Fruit fly (Drosophila melanogaster) whole organism, prepupa: ENCODE data around the gene Zasp66.

Experiments used
- Blimp-1 ChIP-seq: fragments of 200-800 bp; sonication (Bioruptor generic); optimal IDR thresholded peaks from 3 replicates; lab custom pipeline; 2017; ENCODE audit warnings: missing biosample characterization, missing genetic modification characterization, mild to moderate bottlenecking, moderate library complexity, missing genetic modification reagents
- CG10669 ChIP-seq: fragments of 200-800 bp; sonication (Bioruptor generic); optimal IDR thresholded peaks from 3 replicates; lab custom pipeline; 2018; ENCODE audit warnings: missing biosample characterization, mild to moderate bottlenecking, missing genetic modification characterization, moderate library complexity
- CG11762 ChIP-seq: fragments of 200-800 bp; sonication (Bioruptor generic); optimal IDR thresholded peaks from 3 replicates; lab custom pipeline; 2016; ENCODE audit warnings: missing biosample characterization, missing genetic modification characterization; ENCODE audit not compliant: insufficient read depth
- CG11902 ChIP-seq: fragments of 200-800 bp; sonication (Bioruptor generic); optimal IDR thresholded peaks from 3 replicates; lab custom pipeline; 2016; ENCODE audit warnings: missing biosample characterization, missing genetic modification characterization
- CG1621 ChIP-seq: fragments of 200-800 bp; sonication (Bioruptor generic); optimal IDR thresholded peaks from 3 replicates; lab custom pipeline; 2018; ENCODE audit warnings: missing biosample characterization, mild to moderate bottlenecking, missing genetic modification characterization
- CG31627 ChIP-seq: fragments of 200-800 bp; sonication (Bioruptor generic); optimal IDR thresholded peaks from 3 replicates; lab custom pipeline; 2016; ENCODE audit warnings: missing biosample characterization, missing genetic modification characterization
- CG34406 ChIP-seq: fragments of 200-800 bp; sonication (Bioruptor generic); optimal IDR thresholded peaks from 3 replicates; lab custom pipeline; 2016; ENCODE audit warnings: missing biosample characterization, missing genetic modification characterization
- CG6163 ChIP-seq: fragments of 200-800 bp; sonication (Bioruptor generic); IDR thresholded peaks from 3 replicates; pipeline ENCODE4 v1.3.6; 2022; ENCODE audit warnings: missing biosample characterization, missing genetic modification characterization
- CG6792 ChIP-seq: fragments of 200-800 bp; sonication (Bioruptor generic); optimal IDR thresholded peaks from 3 replicates; lab custom pipeline; 2016; ENCODE audit warnings: missing biosample characterization, missing genetic modification characterization
- CG6808 ChIP-seq: fragments of 200-800 bp; sonication (Bioruptor generic); optimal IDR thresholded peaks from 3 replicates; lab custom pipeline; 2017; ENCODE audit warnings: missing biosample characterization, missing genetic modification characterization, mild to moderate bottlenecking, moderate library complexity, missing genetic modification reagents
- CG6854 ChIP-seq: fragments of 200-800 bp; sonication (Bioruptor generic); optimal IDR thresholded peaks from 2 replicates; lab custom pipeline; 2017; ENCODE audit warnings: missing biosample characterization, mild to moderate bottlenecking, missing genetic modification characterization
- CG7368 ChIP-seq: fragments of 200-800 bp; sonication (Bioruptor generic); optimal IDR thresholded peaks from 3 replicates; lab custom pipeline; 2016; ENCODE audit warnings: missing biosample characterization, missing genetic modification characterization
- CG8119 ChIP-seq: fragments of 200-800 bp; sonication (Bioruptor generic); IDR thresholded peaks from 3 replicates; pipeline ENCODE4 v1.3.6; 2022; ENCODE audit warnings: missing biosample characterization, missing genetic modification characterization
- CG8319 ChIP-seq: fragments of 200-800 bp; sonication (Bioruptor generic); optimal IDR thresholded peaks from 3 replicates; lab custom pipeline; 2016; ENCODE audit warnings: missing biosample characterization, missing genetic modification characterization
- CG8632 ChIP-seq: fragments of 200-800 bp; sonication (Bioruptor generic); optimal IDR thresholded peaks from 3 replicates; lab custom pipeline; 2016; ENCODE audit warnings: missing biosample characterization, missing genetic modification characterization
- Eip78C ChIP-seq: fragments of 200-800 bp; sonication (Bioruptor generic); peaks from one replicate; lab custom pipeline; 2016; ENCODE audit warnings: missing biosample characterization, missing genetic modification characterization
- Ets21C ChIP-seq: fragments of 200-800 bp; sonication (Bioruptor generic); optimal IDR thresholded peaks from 3 replicates; lab custom pipeline; 2016; ENCODE audit warnings: missing biosample characterization, missing genetic modification characterization
- Ets96B ChIP-seq: fragments of 200-800 bp; optimal IDR thresholded peaks from 2 replicates; lab custom pipeline; 2019; ENCODE audit warnings: missing biosample characterization, mild to moderate bottlenecking, missing genetic modification characterization, moderate library complexity
- Gug ChIP-seq: fragments of 200-800 bp; sonication (Bioruptor generic); IDR thresholded peaks from 2 replicates; pipeline ENCODE4 v1.3.6; 2022; ENCODE audit warnings: missing biosample characterization, missing genetic modification characterization
- Hr38 ChIP-seq: sonication (Bioruptor generic); optimal IDR thresholded peaks from 2 replicates; lab custom pipeline; 2016; ENCODE audit warnings: missing biosample characterization, missing genetic modification characterization
- Hr39 ChIP-seq: fragments of 200-800 bp; sonication (Bioruptor generic); optimal IDR thresholded peaks from 2 replicates; lab custom pipeline; 2016; ENCODE audit warnings: missing biosample characterization, missing genetic modification characterization
- Lpt ChIP-seq: fragments of 200-800 bp; sonication (Bioruptor generic); optimal IDR thresholded peaks from 3 replicates; lab custom pipeline; 2016; ENCODE audit warnings: missing biosample characterization, missing genetic modification characterization
- Met ChIP-seq: fragments of 200-800 bp; sonication (Bioruptor generic); optimal IDR thresholded peaks from 3 replicates; lab custom pipeline; 2016; ENCODE audit warnings: missing biosample characterization, missing genetic modification characterization
- Sox14 ChIP-seq: fragments of 200-800 bp; sonication (Bioruptor generic); optimal IDR thresholded peaks from 3 replicates; lab custom pipeline; 2016; ENCODE audit warnings: missing biosample characterization, missing genetic modification characterization
- achi ChIP-seq: fragments of 200-800 bp; sonication (Bioruptor generic); optimal IDR thresholded peaks from 3 replicates; lab custom pipeline; 2016; ENCODE audit warnings: missing biosample characterization, missing genetic modification characterization
- cyc ChIP-seq: fragments of 200-800 bp; sonication (Bioruptor generic); optimal IDR thresholded peaks from 3 replicates; lab custom pipeline; 2016; ENCODE audit warnings: missing biosample characterization, missing genetic modification characterization
- dsx ChIP-seq: fragments of 200-800 bp; optimal IDR thresholded peaks from 3 replicates; lab custom pipeline; 2019; ENCODE audit warnings: missing biosample characterization, mild to moderate bottlenecking, missing genetic modification characterization, moderate library complexity; ENCODE audit not compliant: poor library complexity, severe bottlenecking
- eg ChIP-seq: fragments of 200-800 bp; sonication (Bioruptor generic); IDR thresholded peaks from 3 replicates; pipeline ENCODE4 v1.3.6; 2022; ENCODE audit warnings: missing biosample characterization, missing genetic modification characterization
- pdm3 ChIP-seq: fragments of 200-800 bp; sonication (Bioruptor generic); optimal IDR thresholded peaks from 3 replicates; lab custom pipeline; 2016; ENCODE audit warnings: missing biosample characterization, missing genetic modification characterization
- salr ChIP-seq, 2 experiments: fragments of 200-800 bp; sonication (Bioruptor generic); optimal IDR thresholded peaks; 3 replicates each; lab custom pipeline; 2016 to 2018; ENCODE audit warnings: missing biosample characterization in 2 of 2, missing genetic modification characterization in 2 of 2, mild to moderate bottlenecking in 1 of 2
- spab ChIP-seq: fragments of 200-800 bp; sonication (Bioruptor generic); optimal IDR thresholded peaks from 2 replicates; lab custom pipeline; 2017; ENCODE audit warnings: missing biosample characterization, mild to moderate bottlenecking, missing genetic modification characterization, missing genetic modification reagents
- ss ChIP-seq, 2 experiments: fragments of 200-800 bp; sonication (Bioruptor generic); optimal IDR thresholded peaks; 2 replicates in 1 of 2; 3 replicates in 1 of 2; lab custom pipeline; 2017 to 2018; ENCODE audit warnings: mild to moderate bottlenecking in 2 of 2, missing biosample characterization in 2 of 2, missing genetic modification characterization in 2 of 2, moderate library complexity in 1 of 2
- svp ChIP-seq: fragments of 200-800 bp; sonication (Bioruptor generic); peaks from one replicate; lab custom pipeline; 2016; ENCODE audit warnings: missing biosample characterization, missing genetic modification characterization
- vri ChIP-seq: fragments of 200-800 bp; sonication (Bioruptor generic); optimal IDR thresholded peaks from 3 replicates; lab custom pipeline; 2016; ENCODE audit warnings: missing biosample characterization, mild to moderate bottlenecking, missing genetic modification characterization

Zasp66 gene

DNA sequence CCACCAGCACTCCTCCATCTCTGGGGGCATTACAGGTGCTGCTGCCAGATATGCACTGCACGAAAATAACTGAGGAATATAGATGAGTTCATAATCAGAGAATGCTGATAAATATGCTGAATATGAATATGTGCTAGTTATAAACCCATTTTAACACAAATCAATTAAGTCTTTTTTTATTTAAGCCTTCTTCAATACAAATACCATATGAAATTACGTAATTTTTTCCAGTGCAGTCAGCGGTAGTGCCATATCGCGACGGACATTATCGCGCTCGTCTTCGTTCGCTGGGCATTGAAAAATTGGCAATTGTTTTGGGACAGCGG is 33.2 kb downstream of the Zasp66 start (continued):
- peak; percentile 90 for TF ChIP-seq CG6792 (GFP tag; lab: Kevin White, UChicago)
- TF ChIP-seq CG34406 (GFP tag; lab: Kevin White, UChicago), result peak; percentile 87
- peak; percentile 79 for TF ChIP-seq achi (GFP tag; lab: Kevin White, UChicago)
- TF ChIP-seq CG7368 (GFP tag; lab: Kevin White, UChicago), result peak; percentile 89
- TF ChIP-seq spab (GFP tag; lab: Kevin White, UChicago), result peak; percentile 86
- peak; percentile 52; the same call in 2 of the 3 replicates for TF ChIP-seq CG8119 (GFP tag; lab: Robert Waterston, UW)
- TF ChIP-seq Ets96B (tag; lab: Kevin White, UChicago), result peak; percentile 91
- TF ChIP-seq CG8319, result peak; percentile 77
- peak; percentile 88 for TF ChIP-seq CG6808
- TF ChIP-seq CG11762, result peak; percentile 86
- TF ChIP-seq Blimp-1, result peak; percentile 53
- TF ChIP-seq Lpt (GFP tag; lab: Kevin White, UChicago), result no peak
- peak; percentile 87 for TF ChIP-seq CG8632 (GFP tag; lab: Kevin White, UChicago)
- peak; percentile 82 for TF ChIP-seq pdm3 (GFP tag; lab: Kevin White, UChicago)
- TF ChIP-seq CG6163 (GFP tag; lab: Robert Waterston, UW), result peak; percentile 89
- peak; percentile 36; the same call in 1 of the 2 replicates for TF ChIP-seq Gug (GFP tag; lab: Robert Waterston, UW)
- TF ChIP-seq ss (GFP tag; optimal IDR thresholded peaks at IDR 0.05; lab: Kevin White, UChicago), result peak; percentile 81 to 93
- peak; percentile 86 for TF ChIP-seq Hr39 (GFP tag; lab: Kevin White, UChicago)
- TF ChIP-seq vri (GFP tag; lab: Kevin White, UChicago), result peak; percentile 72
- TF ChIP-seq Hr38, result no peak
- TF ChIP-seq Ets21C (GFP tag; lab: Kevin White, UChicago), result peak; percentile 79
- TF ChIP-seq Met (GFP tag; lab: Kevin White, UChicago), result peak; percentile 86
- peak; percentile 60 for TF ChIP-seq CG6854 (GFP tag; lab: Kevin White, UChicago)
- peak; percentile 90 for TF ChIP-seq CG11902
- TF ChIP-seq dsx, result peak; percentile 91
- peak; percentile 86 for TF ChIP-seq CG10669
- peak; percentile 81 for TF ChIP-seq CG1621 (tag; lab: Kevin White, UChicago)
- peak; percentile 79 for TF ChIP-seq CG31627 (GFP tag; lab: Kevin White, UChicago)
- peak; percentile 82 for TF ChIP-seq Sox14

DNA sequence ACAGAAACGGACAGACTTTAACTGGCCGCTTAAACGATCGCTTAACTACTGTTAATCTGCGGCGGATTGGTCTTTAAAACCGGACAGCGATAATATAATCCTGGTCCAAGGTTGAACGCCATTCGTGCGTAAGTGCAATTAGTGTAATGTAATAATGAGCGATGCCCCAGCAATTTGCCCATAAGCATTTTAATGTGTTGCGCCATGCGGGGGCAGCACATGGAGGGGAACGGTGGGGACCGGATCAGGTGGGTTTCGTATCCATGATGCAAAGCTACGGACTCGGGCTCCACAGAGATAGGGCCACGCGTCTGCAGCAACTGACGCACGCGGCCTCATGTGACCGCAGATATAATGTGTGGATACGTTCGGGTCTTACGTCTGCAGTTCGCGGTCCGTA is 33.6 kb downstream of the Zasp66 start:
- TF ChIP-seq CG8319 (no peak), ss (GFP tag; optimal IDR thresholded peaks at IDR 0.05; lab: Kevin White, UChicago) (peak in 1 of 2 experiments; percentile 79)

DNA sequence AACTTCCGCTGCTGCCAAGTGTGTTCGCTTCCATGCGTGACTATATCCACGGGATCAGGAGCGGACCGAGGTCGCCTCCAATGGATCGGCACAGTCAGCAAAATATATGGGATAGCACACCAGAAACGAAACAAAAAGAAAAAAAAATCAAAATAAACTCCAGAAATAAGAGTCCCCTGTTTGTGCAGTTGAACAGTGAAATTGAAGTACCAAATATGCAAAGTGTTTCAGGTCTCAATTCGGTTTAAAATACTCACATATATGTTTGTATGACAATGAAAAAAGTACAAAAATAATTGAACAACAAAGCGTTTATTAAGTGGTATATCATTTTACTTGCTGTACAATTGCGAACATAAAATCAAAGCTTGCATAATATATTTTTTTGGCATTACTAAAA is 35.4 kb downstream of the Zasp66 start:
- TF ChIP-seq Eip78C (GFP tag; lab: Kevin White, UChicago), result peak; percentile 42
- TF ChIP-seq svp (GFP tag; lab: Kevin White, UChicago), result peak; percentile 49
- TF ChIP-seq cyc (GFP tag; lab: Kevin White, UChicago), result no peak
- no peak for TF ChIP-seq eg (GFP tag; lab: Robert Waterston, UW)

DNA sequence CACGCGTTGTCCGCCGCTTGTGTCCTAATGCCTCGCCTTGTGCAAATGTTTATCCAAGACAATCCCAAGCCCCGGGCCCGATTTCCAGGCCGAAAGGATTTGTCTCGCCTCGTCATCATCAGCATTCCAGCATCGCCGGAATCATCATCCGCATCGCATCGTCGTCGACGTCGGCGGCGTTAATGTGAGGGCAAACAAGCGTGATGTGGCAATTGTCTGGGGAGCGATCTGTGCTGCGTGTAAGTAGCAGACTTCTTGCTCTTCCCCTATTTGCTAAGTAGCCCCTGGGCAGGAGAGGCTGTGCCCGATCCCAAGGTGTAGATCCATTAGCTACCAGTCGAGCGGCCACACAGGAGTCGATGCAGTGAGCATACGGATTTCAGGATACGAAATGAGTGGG is 36.6 kb downstream of the Zasp66 start:
- TF ChIP-seq CG1621 (tag; lab: Kevin White, UChicago) (peak; percentile 6), salr (GFP tag; optimal IDR thresholded peaks at IDR 0.05; lab: Kevin White, UChicago) (no peak)
- TF ChIP-seq, all 60 proteins: peak for 1
